Worm (Caenorhabditis elegans) whole organism, L4/young adult: ENCODE data around the gene F11C7.7.

Experiments used
- W03F9.2 ChIP-seq: fragments of 150-350 bp; optimal IDR thresholded peaks from 2 replicates; lab custom pipeline; 2014; ENCODE audit warnings: missing biosample characterization, missing genetic modification characterization
- dao-5 ChIP-seq: sonication (generic microtip); optimal IDR thresholded peaks from 2 replicates; lab custom pipeline; 2016; ENCODE audit warnings: missing genotype, missing genetic modification characterization, moderate library complexity, missing compliant biosample characterization
- him-1 ChIP-seq: sonication (generic microtip); optimal IDR thresholded peaks from 2 replicates; lab custom pipeline; 2016; ENCODE audit warnings: missing genotype, missing genetic modification reagents, missing genetic modification characterization, missing compliant biosample characterization

Gene F11C7.7

DNA sequence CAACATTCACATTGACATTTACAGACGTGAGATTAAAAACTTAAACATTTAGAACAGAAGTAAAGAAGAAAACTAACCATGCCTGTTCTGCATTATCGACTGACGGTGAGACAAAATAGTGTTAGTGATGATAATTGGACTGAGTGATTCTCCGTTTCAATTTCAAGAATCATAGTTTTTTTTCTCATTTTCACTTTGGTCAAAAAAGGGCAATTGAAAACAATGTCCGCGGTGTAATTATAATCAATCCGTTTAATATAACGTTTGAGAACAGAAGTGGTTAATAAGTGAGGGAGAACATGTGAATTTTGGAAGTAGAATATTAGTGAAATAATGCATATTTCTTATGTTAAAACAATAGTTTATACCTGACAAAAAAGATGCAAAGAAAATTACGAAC, 18.7 kb upstream of the F11C7.7 start, which contains the start of gene F10D7.10:
Gene F10D7.10, minus strand, starts transcription at position 101 of the 400 bp plus-strand sequence.
- TF ChIP-seq dao-5 (tag; lab: Kevin White, UChicago), result no peak

DNA sequence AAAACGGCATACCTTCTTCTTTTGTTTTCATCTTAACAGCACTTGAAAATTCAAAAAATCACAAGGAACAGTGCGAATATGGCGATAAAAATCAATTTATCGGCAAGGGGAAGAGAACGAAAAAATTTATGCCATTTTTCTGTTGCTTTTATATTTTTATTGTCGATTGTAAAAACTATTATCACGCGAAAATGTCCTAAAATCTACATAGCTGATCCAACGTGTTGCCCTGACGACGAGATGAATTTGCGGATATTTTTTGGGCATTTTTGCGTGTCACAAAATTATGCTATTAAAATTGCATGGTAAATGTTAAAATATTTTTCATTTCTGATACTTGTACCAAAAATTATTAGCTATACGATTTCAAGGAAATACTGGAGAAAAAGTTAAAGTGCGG, 16.4 kb upstream of the F11C7.7 start, which contains the start of gene F10D7.4:
Gene F10D7.4, minus strand, starts transcription at position 101 of the 400 bp plus-strand sequence.
- TF ChIP-seq W03F9.2 (tag; lab: Kevin White, UChicago), result no peak
- TF ChIP-seq him-1 (tag; lab: Kevin White, UChicago), result no peak
- TF ChIP-seq dao-5 (tag; lab: Kevin White, UChicago), result no peak

DNA sequence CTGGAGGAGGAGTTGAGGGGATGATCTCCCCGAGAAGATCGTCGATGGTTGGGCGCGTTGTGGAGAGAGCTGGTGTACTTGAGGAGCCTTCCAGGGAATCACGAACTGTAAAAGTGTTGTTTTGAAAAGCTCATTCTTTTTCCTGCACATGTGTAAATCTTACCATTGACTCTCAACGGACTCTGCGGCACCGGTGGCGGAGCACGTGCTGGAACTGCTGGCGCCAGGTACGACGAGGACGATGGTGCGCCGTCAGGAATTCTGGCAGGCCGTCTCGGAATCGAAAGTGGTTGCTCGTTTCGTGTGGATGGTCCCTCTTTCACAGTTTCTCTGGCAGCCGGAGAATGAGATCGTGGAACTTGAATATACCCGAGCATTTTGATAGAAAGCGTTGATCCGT, 14.1 kb upstream of the F11C7.7 start:
- no peak for TF ChIP-seq him-1 (tag; lab: Kevin White, UChicago)
- no peak for TF ChIP-seq W03F9.2 (tag; lab: Kevin White, UChicago)
- no peak for TF ChIP-seq dao-5 (tag; lab: Kevin White, UChicago)

DNA sequence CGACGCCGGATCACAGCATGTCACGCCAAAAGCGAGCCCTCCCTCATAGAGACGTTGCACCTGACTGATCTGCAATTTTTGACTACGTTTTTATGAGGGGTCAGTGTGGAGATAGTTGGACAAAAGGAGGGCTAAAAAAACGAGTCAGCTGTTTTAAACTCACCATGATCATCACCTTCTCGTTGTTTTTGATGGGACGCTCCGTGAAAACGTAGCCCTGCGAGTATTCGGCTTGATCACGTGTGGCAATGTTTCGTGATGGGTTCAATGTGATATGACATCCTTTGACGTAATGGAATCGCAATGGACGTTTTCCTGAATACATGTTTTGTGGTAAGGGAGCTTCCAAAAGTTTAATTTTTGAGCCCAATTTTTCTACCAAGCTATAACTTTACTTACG, 13.3 kb upstream of the F11C7.7 start:
- TF ChIP-seq him-1 (tag; lab: Kevin White, UChicago) (no peak), W03F9.2 (tag; lab: Kevin White, UChicago) (no peak), dao-5 (tag; lab: Kevin White, UChicago) (no peak)

DNA sequence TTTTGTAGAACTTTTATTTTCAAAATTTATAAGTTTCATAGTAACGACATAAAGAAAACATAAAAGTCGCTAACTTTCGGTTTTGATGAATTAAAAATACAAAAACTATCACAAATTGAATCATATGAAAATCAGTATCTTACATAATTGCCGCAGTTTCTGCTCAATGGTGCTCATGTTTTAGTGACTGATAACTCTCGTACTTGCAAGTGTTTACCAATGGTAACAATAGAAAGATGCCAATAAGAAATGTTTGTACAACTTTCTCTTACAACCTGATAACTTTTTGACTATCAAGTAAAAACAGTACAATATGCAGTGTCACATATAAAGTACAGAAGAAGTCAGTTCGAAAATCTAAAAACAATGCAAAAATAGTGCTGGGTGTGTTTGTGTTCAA, 12.3 kb upstream of the F11C7.7 start:
- no peak for TF ChIP-seq him-1 (tag; lab: Kevin White, UChicago)
- TF ChIP-seq W03F9.2 (tag; lab: Kevin White, UChicago), result no peak
- TF ChIP-seq dao-5 (tag; lab: Kevin White, UChicago), result no peak

DNA sequence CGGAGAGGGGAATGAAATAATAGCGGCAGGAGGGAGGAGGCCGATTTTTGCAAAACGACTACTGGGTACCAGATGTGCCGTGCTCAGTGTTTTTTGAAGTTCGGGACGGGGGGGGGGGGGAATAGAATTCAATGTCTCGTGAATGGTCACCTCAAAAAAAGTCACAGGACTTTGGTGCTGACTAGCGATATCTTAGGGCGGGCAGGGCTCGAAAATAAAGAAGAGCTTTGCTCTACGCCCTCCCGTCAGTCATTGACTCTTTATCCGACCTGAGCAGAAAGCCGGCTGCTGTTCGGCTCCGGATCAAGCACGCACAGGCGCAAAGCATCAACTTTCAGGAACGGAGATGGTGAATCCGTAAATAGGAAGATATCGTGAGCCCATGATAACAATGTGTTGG, 7.9 kb upstream of the F11C7.7 start:
- TF ChIP-seq W03F9.2 (tag; lab: Kevin White, UChicago), result no peak
- TF ChIP-seq dao-5 (tag; lab: Kevin White, UChicago), result no peak
- TF ChIP-seq him-1 (tag; lab: Kevin White, UChicago), result no peak

DNA sequence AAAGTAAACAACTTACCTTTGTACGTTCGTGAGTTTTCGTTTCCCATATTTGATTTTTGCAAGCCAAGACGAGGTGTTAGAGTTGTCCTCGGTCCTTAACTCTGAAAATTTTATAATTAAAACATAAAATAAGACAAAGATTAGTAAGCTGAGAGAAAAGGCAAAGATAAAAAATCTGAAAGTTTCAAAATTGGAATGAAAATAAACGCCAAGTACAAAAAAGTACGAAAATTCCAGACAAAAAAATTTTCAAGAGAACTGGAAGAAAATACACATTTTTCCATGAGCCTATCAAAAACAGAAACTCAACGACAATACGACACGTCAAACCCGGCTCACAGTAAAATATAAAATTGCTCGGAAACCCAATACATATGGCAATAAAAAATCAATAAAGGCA, 6.9 kb upstream of the F11C7.7 start, which contains the start of gene F10D7.5:
Gene F10D7.5, minus strand, starts transcription at position 101 of the 400 bp plus-strand sequence.
- TF ChIP-seq W03F9.2 (tag; lab: Kevin White, UChicago), result no peak
- TF ChIP-seq him-1 (tag; lab: Kevin White, UChicago), result no peak
- no peak for TF ChIP-seq dao-5 (tag; lab: Kevin White, UChicago)

DNA sequence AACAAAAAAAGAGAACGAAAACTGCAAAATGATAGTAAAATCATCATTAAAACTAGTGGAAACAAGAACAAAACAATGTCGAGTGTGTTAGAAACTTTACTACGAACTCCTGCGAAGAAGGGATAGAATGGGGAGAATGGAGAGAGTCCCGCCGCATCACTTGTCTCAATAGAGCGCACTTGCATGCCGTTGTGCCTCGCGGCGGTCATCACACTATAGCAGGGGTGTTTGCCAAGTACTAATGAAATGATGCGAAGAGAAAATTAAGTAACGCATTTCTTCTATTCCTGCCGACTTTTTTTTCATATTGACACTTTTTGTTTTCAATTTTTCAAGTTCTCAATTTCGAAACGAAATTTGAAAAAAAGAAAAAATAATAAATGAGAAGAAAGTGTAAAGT, 6.2 kb upstream of the F11C7.7 start:
- TF ChIP-seq W03F9.2 (tag; lab: Kevin White, UChicago), result peak; percentile 30
- TF ChIP-seq dao-5 (tag; lab: Kevin White, UChicago), result no peak

DNA sequence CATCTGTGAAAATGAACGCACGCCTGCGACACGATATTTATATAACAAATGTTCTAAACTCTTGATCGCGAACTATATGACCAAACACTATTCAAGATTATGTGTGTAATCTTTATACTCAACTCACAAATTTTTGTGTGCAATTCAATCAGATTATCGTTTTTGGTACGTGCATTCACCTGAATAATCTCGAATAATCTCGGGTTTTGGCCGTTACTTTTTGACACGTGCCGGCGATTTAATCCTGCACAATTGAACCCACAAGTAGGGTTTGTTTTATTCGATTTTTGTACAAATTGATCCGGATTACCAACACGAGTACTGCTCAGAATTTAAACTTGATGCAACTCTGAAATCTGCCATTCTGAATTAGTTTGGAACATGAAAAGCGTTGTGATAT, 1.9 kb upstream of the F11C7.7 start, which contains the start of the genes vap-1 and F11C7.2:
Gene vap-1, minus strand, starts transcription at position 101 of the 400 bp plus-strand sequence.
Gene F11C7.2, plus strand, starts transcription at position 359 of the 400 bp plus-strand sequence.
- TF ChIP-seq W03F9.2 (tag; lab: Kevin White, UChicago) (no peak), him-1 (tag; lab: Kevin White, UChicago) (no peak), dao-5 (tag; lab: Kevin White, UChicago) (no peak)

DNA sequence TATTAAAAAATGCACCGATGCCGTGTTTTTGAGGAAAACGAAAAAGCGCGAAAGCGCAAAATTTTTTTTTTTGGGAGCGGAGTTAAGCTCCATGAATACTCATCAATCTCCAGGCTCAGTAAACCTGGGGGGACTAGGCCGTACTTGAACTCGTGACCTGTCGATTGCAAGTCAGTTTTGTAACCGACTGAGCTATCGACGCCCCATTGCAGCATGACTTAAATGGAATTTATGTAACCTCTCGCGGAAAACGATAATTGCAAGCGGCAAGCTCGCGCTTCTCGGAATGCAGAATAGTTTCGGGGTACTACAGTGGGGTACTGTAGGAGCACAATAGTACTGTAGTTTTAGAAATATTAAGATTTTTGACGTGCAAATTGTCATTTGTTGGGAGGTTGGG, 2.0 kb downstream of the F11C7.7 start:
- TF ChIP-seq W03F9.2 (tag; lab: Kevin White, UChicago) (no peak), him-1 (tag; lab: Kevin White, UChicago) (no peak), dao-5 (tag; lab: Kevin White, UChicago) (no peak)

DNA sequence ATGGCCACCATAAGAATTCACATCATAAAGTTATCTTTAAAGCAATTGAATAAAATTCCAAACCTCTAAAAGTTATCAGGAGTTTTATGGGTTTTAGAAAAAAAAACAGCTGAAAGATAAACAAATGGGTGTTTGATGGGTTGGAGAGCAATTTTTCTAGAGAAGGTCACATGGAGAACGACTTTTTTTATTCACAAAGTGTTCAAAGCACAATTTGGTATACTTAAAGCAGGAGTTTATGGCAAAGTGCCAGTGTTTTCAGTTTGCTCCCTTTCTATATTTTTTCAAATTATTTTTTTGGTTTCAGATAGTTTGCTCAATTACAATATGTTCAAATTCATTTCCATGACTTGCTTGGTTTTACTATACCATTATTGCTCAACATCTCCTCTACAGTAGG, 2.9 kb downstream of the F11C7.7 start, which contains the start of gene F11C7.6:
Gene F11C7.6, plus strand, starts transcription at position 301 of the 400 bp plus-strand sequence.
- TF ChIP-seq W03F9.2 (tag; lab: Kevin White, UChicago), result no peak
- TF ChIP-seq him-1 (tag; lab: Kevin White, UChicago), result no peak
- TF ChIP-seq dao-5 (tag; lab: Kevin White, UChicago), result no peak

DNA sequence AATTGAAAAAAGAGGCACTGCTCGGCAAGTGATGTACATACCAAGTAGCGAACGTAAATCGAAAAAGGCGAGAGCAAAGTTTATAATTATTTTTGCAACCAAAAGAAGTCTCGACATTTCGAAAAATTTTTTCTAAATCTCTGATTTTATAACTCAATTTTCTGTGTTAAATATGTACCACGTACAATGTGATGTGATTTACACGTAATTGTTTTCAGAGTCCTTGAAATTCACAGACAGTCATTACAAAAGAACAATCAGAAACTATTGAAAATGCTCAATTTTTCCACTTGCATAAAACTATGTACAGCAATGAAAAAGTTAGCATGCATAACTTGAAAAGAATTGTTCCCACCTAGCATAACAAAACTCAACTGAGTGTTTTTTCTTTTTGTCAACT, 4.7 kb downstream of the F11C7.7 start:
- TF ChIP-seq him-1 (tag; lab: Kevin White, UChicago), result no peak
- TF ChIP-seq dao-5 (tag; lab: Kevin White, UChicago), result no peak
- no peak for TF ChIP-seq W03F9.2 (tag; lab: Kevin White, UChicago)

DNA sequence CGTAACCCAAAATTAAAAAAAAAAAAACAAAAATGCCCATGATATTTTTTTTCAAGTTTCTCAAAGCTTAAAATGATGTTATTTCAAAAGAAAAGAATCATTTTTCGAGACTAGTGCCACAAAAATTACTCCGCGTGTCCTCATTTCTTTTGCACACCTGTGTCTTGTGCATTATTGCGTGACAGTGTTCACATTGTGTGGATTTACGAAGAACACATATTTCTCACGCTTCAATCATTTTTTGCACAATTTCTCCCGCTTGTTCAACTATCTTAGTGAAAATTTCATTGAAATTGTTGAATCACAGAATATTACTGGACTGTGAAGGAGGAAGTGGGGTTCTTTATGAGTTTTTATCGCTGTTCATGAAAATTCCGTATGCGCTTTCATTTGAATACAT, 10.5 kb downstream of the F11C7.7 start:
- TF ChIP-seq him-1 (tag; lab: Kevin White, UChicago) (no peak), W03F9.2 (tag; lab: Kevin White, UChicago) (no peak), dao-5 (tag; lab: Kevin White, UChicago) (no peak)

DNA sequence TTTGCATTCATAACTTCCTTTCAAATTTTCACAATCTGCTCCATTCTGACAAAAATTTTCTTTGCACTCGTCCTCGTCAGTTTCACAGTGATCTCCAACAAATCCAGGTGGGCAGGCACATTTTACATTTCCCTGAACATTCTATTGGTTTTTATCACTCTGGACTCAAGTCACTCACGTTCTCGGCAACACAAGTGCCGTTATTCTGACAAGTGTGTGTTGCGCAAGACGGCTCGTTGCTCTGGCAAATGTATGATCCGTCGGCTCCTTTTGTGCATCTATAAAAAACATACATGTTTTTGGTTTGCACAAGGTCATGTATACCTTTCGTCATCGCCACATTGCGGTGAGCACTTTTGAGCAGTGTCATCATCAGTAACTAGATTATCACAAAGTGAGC, 14.2 kb downstream of the F11C7.7 start:
- no peak for TF ChIP-seq dao-5 (tag; lab: Kevin White, UChicago)
- TF ChIP-seq W03F9.2 (tag; lab: Kevin White, UChicago), result no peak
- TF ChIP-seq him-1 (tag; lab: Kevin White, UChicago), result no peak
